Worm (Caenorhabditis elegans) whole organism, L2 larva: ENCODE measurements around the gene Y66D12A.6.

Experiments used
- ama-1 ChIP-seq: fragments of 150-350 bp; optimal IDR thresholded peaks from 2 replicates; lab custom pipeline; 2018; ENCODE audit warnings: inconsistent platforms
- crh-2 ChIP-seq: sonication (generic microtip); optimal IDR thresholded peaks from 2 replicates; lab custom pipeline; 2017; ENCODE audit warnings: missing biosample characterization, missing genetic modification characterization
- elt-1 ChIP-seq: fragments of 150-350 bp; optimal IDR thresholded peaks from 2 replicates; lab custom pipeline; 2014; ENCODE audit warnings: missing biosample characterization, missing genetic modification characterization
- lsy-2 ChIP-seq, 2 experiments: fragments of 150-350 bp in 1 of 2; sonication (generic microtip) in 1 of 2; optimal IDR thresholded peaks; 2 replicates each; lab custom pipeline; 2014 to 2017; ENCODE audit warnings: missing biosample characterization in 2 of 2, missing genetic modification characterization in 2 of 2
- mab-5 ChIP-seq: fragments of 150-350 bp; optimal IDR thresholded peaks from 2 replicates; lab custom pipeline; 2014; ENCODE audit warnings: missing biosample characterization, missing genetic modification characterization
- nhr-10 ChIP-seq: sonication (generic microtip); optimal IDR thresholded peaks from 2 replicates; lab custom pipeline; 2017; ENCODE audit warnings: missing biosample characterization, missing genetic modification characterization
- nhr-77 ChIP-seq: fragments of 150-350 bp; optimal IDR thresholded peaks from 2 replicates; lab custom pipeline; 2014; ENCODE audit warnings: missing biosample characterization, missing genetic modification characterization
- unc-39 ChIP-seq: fragments of 150-350 bp; optimal IDR thresholded peaks from 2 replicates; lab custom pipeline; 2014; ENCODE audit warnings: missing biosample characterization, missing genetic modification characterization
- unc-62 ChIP-seq: fragments of 150-350 bp; optimal IDR thresholded peaks from 2 replicates; lab custom pipeline; 2014; ENCODE audit warnings: missing biosample characterization, missing genetic modification reagents, missing genetic modification characterization

DNA sequence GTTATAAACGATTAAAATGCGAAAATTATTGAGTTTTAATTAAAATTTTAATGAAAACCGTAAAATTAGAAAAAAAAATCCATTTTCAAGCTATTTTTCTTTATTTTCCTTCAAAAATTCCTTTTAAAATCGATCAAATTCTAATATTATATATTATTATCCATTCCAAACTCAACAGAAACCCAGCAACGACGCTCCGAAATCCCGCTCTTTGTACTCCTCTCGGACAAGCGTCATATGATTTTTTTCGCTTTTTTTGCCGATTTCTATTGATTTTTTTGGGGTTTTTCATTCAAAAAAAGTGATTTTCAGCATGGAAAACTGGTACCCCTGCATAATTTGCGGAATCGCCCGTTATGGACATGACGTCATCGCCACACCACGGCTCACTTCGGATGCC lies 35.2 kb upstream of the Y66D12A.6 start, which contains the start of gene ceh-91:
- TF ChIP-seq mab-5 (tag; lab: Kevin White, UChicago) (no peak), ama-1 (lab: Kevin White, UChicago) (no peak), elt-1 (no peak), unc-62 (no peak), unc-39 (tag; lab: Kevin White, UChicago) (no peak), crh-2 (tag; lab: Kevin White, UChicago) (no peak), nhr-77 (tag; lab: Kevin White, UChicago) (no peak), nhr-10 (tag; lab: Kevin White, UChicago) (no peak), lsy-2 (tag; optimal IDR thresholded peaks at IDR 0.05; lab: Kevin White, UChicago) (no peak)
